Worm (Caenorhabditis elegans): Measurements from ENCODE around the gene H01M10.2.

H01M10.2 gene

DNA sequence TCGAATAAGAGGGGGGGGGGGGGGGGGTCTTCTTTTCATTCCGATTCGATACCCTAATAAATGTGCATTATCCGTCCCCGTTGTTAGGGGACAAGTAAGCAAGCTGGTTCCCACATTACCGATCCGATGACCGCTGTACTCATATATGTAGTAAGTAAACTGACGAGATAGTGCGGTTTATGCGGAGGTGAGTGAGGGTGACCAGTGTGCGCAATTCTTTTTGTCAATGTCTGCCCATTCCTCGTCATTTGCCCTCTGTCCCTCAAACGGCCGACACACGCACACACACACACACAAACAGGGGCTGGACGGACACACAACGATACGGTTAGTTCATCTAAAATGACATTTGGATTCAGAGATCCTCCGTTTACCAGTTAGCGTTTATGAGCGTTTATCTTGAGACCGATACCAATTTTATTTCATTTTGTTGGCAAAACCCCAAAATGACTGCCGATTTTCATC, 33.3 kb downstream of the H01M10.2 start, which contains the start of gene aat-3:
Gene aat-3 (plus strand): TSS at position 51 of the 465 bp plus-strand sequence.
- no peak for TF ChIP-seq C08G9.2 (tag; optimal IDR thresholded peaks at IDR 0.05)
- peak; percentile 1 for TF ChIP-seq rnt-1 (tag; optimal IDR thresholded peaks at IDR 0.05)
- TF ChIP-seq ceh-6 (GFP tag; optimal IDR thresholded peaks at IDR 0.05): peak; percentile 47
- TF ChIP-seq fkh-6 (tag; optimal IDR thresholded peaks at IDR 0.05): peak; percentile 36
- peak; percentile 23 for TF ChIP-seq pros-1 (tag; optimal IDR thresholded peaks at IDR 0.05)
- peak; percentile 19 for TF ChIP-seq ceh-19 (GFP tag; optimal IDR thresholded peaks at IDR 0.05)
- TF ChIP-seq tbx-2 (tag; optimal IDR thresholded peaks at IDR 0.05): peak; percentile 17
- TF ChIP-seq ceh-48 (tag; optimal IDR thresholded peaks at IDR 0.05): no peak
- no peak for TF ChIP-seq ceh-45 (GFP tag; IDR thresholded peaks at IDR 0.05)
- no peak for TF ChIP-seq pqm-1 (tag; optimal IDR thresholded peaks at IDR 0.05)
- peak; percentile 18 for TF ChIP-seq nfya-1 (tag; optimal IDR thresholded peaks at IDR 0.05)
- TF ChIP-seq ref-2 (tag; optimal IDR thresholded peaks at IDR 0.05): peak; percentile 34
- TF ChIP-seq ceh-34 (tag; optimal IDR thresholded peaks at IDR 0.05): peak; percentile 45
- peak; percentile 42 for TF ChIP-seq ceh-31 (tag; optimal IDR thresholded peaks at IDR 0.05)

- no peak for TF ChIP-seq ceh-22 (tag; optimal IDR thresholded peaks at IDR 0.05)
- no peak for TF ChIP-seq ets-4 (tag; optimal IDR thresholded peaks at IDR 0.05)
- no peak for TF ChIP-seq ahr-1 (tag; optimal IDR thresholded peaks at IDR 0.05)
- TF ChIP-seq sdc-2 (tag; optimal IDR thresholded peaks at IDR 0.05): no peak
Measured at ce11 chrX:2551450-2551849, 34.1 kb downstream of the H01M10.2 start.

DNA sequence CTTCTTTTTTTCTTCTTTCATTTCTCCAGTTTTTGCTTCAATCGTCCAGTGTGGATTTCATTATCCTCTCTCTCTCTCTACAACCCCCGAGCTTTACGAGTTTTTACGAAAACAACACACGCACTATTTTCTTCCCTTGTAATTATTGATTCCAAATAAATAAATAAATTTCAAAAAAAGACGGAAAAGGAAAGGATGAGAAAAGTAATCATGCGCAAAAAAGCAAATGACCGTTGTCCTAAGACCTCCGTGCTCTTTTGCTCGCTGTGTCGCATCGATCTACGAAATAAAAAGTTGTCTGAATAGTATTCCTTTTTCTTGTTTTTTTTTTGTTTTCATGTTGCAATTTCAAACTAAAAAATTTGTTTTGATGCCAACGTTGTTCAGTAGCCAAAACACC, 34.9 kb downstream of the H01M10.2 start:
- TF ChIP-seq pqm-1 (tag; optimal IDR thresholded peaks at IDR 0.05) (no peak), ceh-34 (tag; optimal IDR thresholded peaks at IDR 0.05) (no peak), unc-42 (tag; optimal IDR thresholded peaks at IDR 0.05) (peak; percentile 64)

ce11 chrX:2549322-2549721, 36.2 kb downstream of the H01M10.2 start:
- TF ChIP-seq ama-1 (optimal IDR thresholded peaks at IDR 0.05): no peak
- TF ChIP-seq K09A11.1 (tag; optimal IDR thresholded peaks at IDR 0.05; ENCODE audit: insufficient read depth): peak; percentile 71
- no peak for TF ChIP-seq hlh-30 (tag; optimal IDR thresholded peaks at IDR 0.05; ENCODE audit: insufficient read depth)
- TF ChIP-seq unc-3 (GFP tag; conservative IDR thresholded peaks at IDR 0.05): peak; percentile 82
- peak; percentile 64 for TF ChIP-seq unc-3 (tag; optimal IDR thresholded peaks at IDR 0.05)
- TF ChIP-seq ceh-6 (GFP tag; optimal IDR thresholded peaks at IDR 0.05): peak; percentile 88
- peak; percentile 86 for TF ChIP-seq che-1 (tag; optimal IDR thresholded peaks at IDR 0.05)
- peak; percentile 40 for TF ChIP-seq nfya-1 (tag; optimal IDR thresholded peaks at IDR 0.05)
- no peak for TF ChIP-seq lim-6 (tag; optimal IDR thresholded peaks at IDR 0.05)
- peak; percentile 51 for TF ChIP-seq odd-2 (tag; optimal IDR thresholded peaks at IDR 0.05)
- TF ChIP-seq ref-2 (tag; optimal IDR thresholded peaks at IDR 0.05): peak; percentile 82
- TF ChIP-seq pros-1 (tag; optimal IDR thresholded peaks at IDR 0.05): no peak
- TF ChIP-seq ceh-31 (tag; optimal IDR thresholded peaks at IDR 0.05): peak; percentile 62
- peak; percentile 79 for TF ChIP-seq ttx-3 (tag; optimal IDR thresholded peaks at IDR 0.05)
- peak; percentile 85 for TF ChIP-seq madf-2 (tag; optimal IDR thresholded peaks at IDR 0.05)
- peak; percentile 41 for TF ChIP-seq fkh-10 (GFP tag; optimal IDR thresholded peaks at IDR 0.05)
- TF ChIP-seq Y22D7AL.16 (tag; optimal IDR thresholded peaks at IDR 0.05): peak; percentile 75
- TF ChIP-seq pax-1 (tag; optimal IDR thresholded peaks at IDR 0.05): no peak
- peak; percentile 85 for TF ChIP-seq dmd-4 (tag; optimal IDR thresholded peaks at IDR 0.05; ENCODE audit: borderline replicate concordance)
- peak; percentile 83 for TF ChIP-seq T23F11.4 (GFP tag; optimal IDR thresholded peaks at IDR 0.05)
- peak; percentile 83 for TF ChIP-seq lin-11 (tag; optimal IDR thresholded peaks at IDR 0.05)
- peak; percentile 88 for TF ChIP-seq pha-2 (tag; optimal IDR thresholded peaks at IDR 0.05)
- TF ChIP-seq elt-4 (tag; optimal IDR thresholded peaks at IDR 0.05): peak; percentile 75
- TF ChIP-seq rnt-1 (tag; optimal IDR thresholded peaks at IDR 0.05): peak; percentile 84
- TF ChIP-seq K02D7.2 (tag; optimal IDR thresholded peaks at IDR 0.05): peak; percentile 81
- TF ChIP-seq pag-3 (tag; optimal IDR thresholded peaks at IDR 0.05; ENCODE audit: borderline replicate concordance): no peak
- TF ChIP-seq hlh-15 (tag; optimal IDR thresholded peaks at IDR 0.05): peak; percentile 76
- peak; percentile 32 for TF ChIP-seq hlh-8 (tag; optimal IDR thresholded peaks at IDR 0.05)
- TF ChIP-seq ceh-14 (tag; optimal IDR thresholded peaks at IDR 0.05): peak; percentile 88
- TF ChIP-seq dve-1 (tag; optimal IDR thresholded peaks at IDR 0.05): peak; percentile 75
- TF ChIP-seq F13H6.1 (tag; optimal IDR thresholded peaks at IDR 0.05): peak; percentile 54
- TF ChIP-seq hlh-13 (GFP tag; optimal IDR thresholded peaks at IDR 0.05): peak; percentile 50
- peak; percentile 73 for TF ChIP-seq ceh-45 (GFP tag; IDR thresholded peaks at IDR 0.05)
- TF ChIP-seq ceh-18 (tag; optimal IDR thresholded peaks at IDR 0.05): peak; percentile 83
- TF ChIP-seq C08G9.2 (tag; optimal IDR thresholded peaks at IDR 0.05): peak; percentile 78
- peak; percentile 84 for TF ChIP-seq sdc-2 (tag; optimal IDR thresholded peaks at IDR 0.05)

Data from whole organism, late embryonic.